Worm (Caenorhabditis elegans) whole organism, L4 larva: Measurements from ENCODE around the gene nspc-13.

ENCODE experiments used
- F26F4.8 ChIP-seq: fragments of 200-800 bp; sonication (Bioruptor generic); conservative IDR thresholded peaks from 2 replicates; pipeline ENCODE4 v1.3.6; 2022; ENCODE audit warnings: missing genetic modification characterization, missing compliant biosample characterization
- F37D6.2 ChIP-seq: sonication (generic microtip); optimal IDR thresholded peaks from 2 replicates; lab custom pipeline; 2016; ENCODE audit warnings: mild to moderate bottlenecking, missing genetic modification characterization, missing compliant biosample characterization
- F44E2.7 ChIP-seq: fragments of 200-800 bp; sonication (Bioruptor generic); IDR thresholded peaks from 2 replicates; pipeline ENCODE4 v2.1.2; 2022; ENCODE audit warnings: missing genetic modification characterization, missing compliant biosample characterization
- T20F7.1 ChIP-seq: fragments of 200-800 bp; sonication (Bioruptor generic); optimal IDR thresholded peaks from 2 replicates; lab custom pipeline; 2018; ENCODE audit warnings: mild to moderate bottlenecking, missing genetic modification characterization, missing compliant biosample characterization
- Y75B8A.6 ChIP-seq: fragments of 200-800 bp; sonication (Bioruptor generic); IDR thresholded peaks from 2 replicates; pipeline ENCODE4 v1.3.6; 2022; ENCODE audit warnings: missing genetic modification reagents, missing genetic modification characterization, missing compliant biosample characterization
- ZK546.5 ChIP-seq, 2 experiments: sonication (generic microtip); optimal IDR thresholded peaks; 2 replicates each; lab custom pipeline; 2017; ENCODE audit warnings: missing biosample characterization in 2 of 2, missing genetic modification characterization in 2 of 2
- aha-1 ChIP-seq: fragments of 150-350 bp; peaks from one replicate; lab custom pipeline; 2014; ENCODE audit warnings: missing biosample characterization, missing genetic modification characterization
- arid-1 ChIP-seq: fragments of 200-800 bp; sonication (Bioruptor generic); conservative IDR thresholded peaks from 2 replicates; pipeline ENCODE4 v1.3.6; 2022; ENCODE audit warnings: missing genetic modification reagents, missing genetic modification characterization, missing compliant biosample characterization
- ceh-20 ChIP-seq: fragments of 200-800 bp; sonication (Bioruptor generic); IDR thresholded peaks from 2 replicates; pipeline ENCODE4 v1.3.6; 2022; ENCODE audit warnings: missing genetic modification reagents, missing genetic modification characterization, missing compliant biosample characterization
- ceh-32 ChIP-seq: sonication (generic microtip); optimal IDR thresholded peaks from 2 replicates; lab custom pipeline; 2016; ENCODE audit warnings: mild to moderate bottlenecking, missing genetic modification characterization, missing compliant biosample characterization; ENCODE audit not compliant: poor library complexity
- ces-1 ChIP-seq: fragments of 150-350 bp; sonication (generic microtip); optimal IDR thresholded peaks from 4 replicates; lab custom pipeline; 2014; ENCODE audit warnings: missing biosample characterization, missing genetic modification reagents, missing genetic modification characterization
- ctbp-1 ChIP-seq: fragments of 200-800 bp; sonication (Bioruptor generic); IDR thresholded peaks from 2 replicates; pipeline ENCODE4 v1.3.6; 2022; ENCODE audit warnings: missing genetic modification reagents, missing genetic modification characterization, missing compliant biosample characterization
- dmd-8 ChIP-seq: fragments of 200-800 bp; sonication (Bioruptor generic); IDR thresholded peaks from 2 replicates; pipeline ENCODE4 v1.3.6; 2022; ENCODE audit warnings: missing genetic modification characterization, missing compliant biosample characterization
- dve-1 ChIP-seq: sonication (generic microtip); optimal IDR thresholded peaks from 2 replicates; lab custom pipeline; 2017; ENCODE audit warnings: antibody characterized with exemption, mild to moderate bottlenecking, missing genetic modification characterization, missing compliant biosample characterization; ENCODE audit not compliant: insufficient read depth
- fkh-10 ChIP-seq: fragments of 150-350 bp; optimal IDR thresholded peaks from 2 replicates; lab custom pipeline; 2014; ENCODE audit warnings: missing biosample characterization, missing genetic modification reagents, missing genetic modification characterization
- hif-1 ChIP-seq, 2 experiments: sonication (generic microtip); optimal IDR thresholded peaks; 2 replicates each; lab custom pipeline; 2016 to 2017; ENCODE audit warnings: missing compliant biosample characterization in 2 of 2, missing genetic modification characterization in 2 of 2, missing genetic modification reagents in 2 of 2, missing genotype in 2 of 2, mild to moderate bottlenecking in 1 of 2
- hlh-11 ChIP-seq: fragments of 200-800 bp; sonication (Bioruptor generic); optimal IDR thresholded peaks from 2 replicates; lab custom pipeline; 2018; ENCODE audit warnings: mild to moderate bottlenecking, missing genetic modification characterization, missing compliant biosample characterization
- hlh-30 ChIP-seq: sonication (generic microtip); optimal IDR thresholded peaks from 2 replicates; lab custom pipeline; 2017; ENCODE audit warnings: antibody characterized with exemption, mild to moderate bottlenecking, missing genetic modification characterization, missing compliant biosample characterization; ENCODE audit not compliant: insufficient read depth
- hmg-1.1 ChIP-seq: fragments of 200-800 bp; sonication (Bioruptor generic); IDR thresholded peaks from 2 replicates; pipeline ENCODE4 v1.3.6; 2022; ENCODE audit warnings: missing genetic modification reagents, missing genetic modification characterization, missing compliant biosample characterization
- jun-1 ChIP-seq: fragments of 150-350 bp; optimal IDR thresholded peaks from 2 replicates; lab custom pipeline; 2014; ENCODE audit warnings: missing biosample characterization, missing genetic modification reagents, missing genetic modification characterization
- lin-13 ChIP-seq: fragments of 150-350 bp; optimal IDR thresholded peaks from 2 replicates; lab custom pipeline; 2014; ENCODE audit warnings: missing biosample characterization, missing genetic modification reagents, missing genetic modification characterization
- lin-15B ChIP-seq: fragments of 150-350 bp; sonication (generic microtip); optimal IDR thresholded peaks from 3 replicates; lab custom pipeline; 2014; ENCODE audit warnings: missing biosample characterization, missing genetic modification characterization
- madf-5 ChIP-seq, 2 experiments: fragments of 200-800 bp; sonication (Bioruptor generic); IDR thresholded peaks; 2 replicates each; pipeline ENCODE4 v1.3.6; 2022; ENCODE audit warnings: missing compliant biosample characterization in 2 of 2, missing genetic modification characterization in 2 of 2
- mep-1 ChIP-seq: fragments of 150-350 bp; sonication (generic microtip); optimal IDR thresholded peaks from 3 replicates; lab custom pipeline; 2014; ENCODE audit warnings: missing biosample characterization, missing genetic modification characterization
- mxl-3 ChIP-seq: fragments of 200-800 bp; sonication (Bioruptor generic); optimal IDR thresholded peaks from 2 replicates; lab custom pipeline; 2018; ENCODE audit warnings: mild to moderate bottlenecking, missing genetic modification characterization, missing compliant biosample characterization
- nhr-25 ChIP-seq: sonication (generic microtip); optimal IDR thresholded peaks from 2 replicates; lab custom pipeline; 2017; ENCODE audit warnings: missing genetic modification characterization, mild to moderate bottlenecking, missing compliant biosample characterization, antibody characterized with exemption, moderate library complexity, borderline replicate concordance; ENCODE audit not compliant: insufficient read depth
- nhr-28 ChIP-seq: fragments of 150-350 bp; optimal IDR thresholded peaks from 2 replicates; lab custom pipeline; 2014; ENCODE audit warnings: missing biosample characterization, missing genetic modification characterization
- nhr-6 ChIP-seq: fragments of 150-350 bp; optimal IDR thresholded peaks from 2 replicates; lab custom pipeline; 2014; ENCODE audit warnings: missing biosample characterization, missing genetic modification characterization
- pha-4 ChIP-seq, 2 experiments: fragments of 150-350 bp in 1 of 2; fragments of 200-800 bp in 1 of 2; sonication (Bioruptor generic) in 1 of 2; IDR thresholded peaks in 1 of 2; optimal IDR thresholded peaks in 1 of 2; 2 replicates each; pipeline versions ENCODE4 v1.3.6 to Lab custom; 2014 to 2022; ENCODE audit warnings: missing genetic modification characterization in 2 of 2, missing genetic modification reagents in 2 of 2, missing biosample characterization in 1 of 2, missing compliant biosample characterization in 1 of 2
- php-3 ChIP-seq: fragments of 200-800 bp; sonication (Bioruptor generic); IDR thresholded peaks from 2 replicates; pipeline ENCODE4 v1.3.6; 2022; ENCODE audit warnings: missing genetic modification reagents, missing genetic modification characterization, missing compliant biosample characterization
- pqm-1 ChIP-seq: sonication (generic microtip); optimal IDR thresholded peaks from 2 replicates; lab custom pipeline; 2017; ENCODE audit warnings: missing biosample characterization, missing genetic modification characterization
- rbr-2 ChIP-seq: sonication (generic microtip); optimal IDR thresholded peaks from 2 replicates; lab custom pipeline; 2016; ENCODE audit warnings: missing genotype, missing genetic modification characterization, missing compliant biosample characterization
- saeg-2 ChIP-seq: fragments of 200-800 bp; sonication (Bioruptor generic); IDR thresholded peaks from 2 replicates; pipeline ENCODE4 v1.3.6; 2022; ENCODE audit warnings: missing genetic modification reagents, missing genetic modification characterization, missing compliant biosample characterization
- set-16 ChIP-seq: fragments of 200-800 bp; sonication (Bioruptor generic); IDR thresholded peaks from 2 replicates; pipeline ENCODE4 v1.3.6; 2022; ENCODE audit warnings: missing genetic modification reagents, missing genetic modification characterization, missing compliant biosample characterization
- unc-62 ChIP-seq, 3 experiments: fragments of 150-350 bp in 1 of 3; sonication (generic microtip); optimal IDR thresholded peaks in 2 of 3; peaks in 1 of 3; 1 replicate in 1 of 3; 2 replicates in 2 of 3; lab custom pipeline; 2014 to 2017; ENCODE audit warnings: missing biosample characterization in 3 of 3, missing genetic modification characterization in 3 of 3, missing genetic modification reagents in 3 of 3, missing genotype in 1 of 3
- zfp-2 ChIP-seq: sonication (generic microtip); optimal IDR thresholded peaks from 2 replicates; lab custom pipeline; 2016; ENCODE audit warnings: mild to moderate bottlenecking, missing genetic modification characterization, missing compliant biosample characterization
- zip-2 ChIP-seq: fragments of 150-350 bp; optimal IDR thresholded peaks from 2 replicates; lab custom pipeline; 2014; ENCODE audit warnings: missing biosample characterization, missing genetic modification characterization
- ztf-7 ChIP-seq: fragments of 150-350 bp; optimal IDR thresholded peaks from 2 replicates; lab custom pipeline; 2014; ENCODE audit warnings: missing biosample characterization, missing genetic modification characterization

The nspc-13 gene

ce11 chrX:12393786-12394308 lies 36.6 kb downstream of the nspc-13 start, which contains the start of gene F17E5.2 (continued):
- TF ChIP-seq Y75B8A.6 (GFP tag; lab: Robert Waterston, UW) (no peak), dmd-8 (GFP tag; lab: Robert Waterston, UW) (no peak), mxl-3 (GFP tag; lab: Kevin White, UChicago) (peak; percentile 94), zfp-2 (tag; lab: Kevin White, UChicago) (no peak), hlh-11 (tag; lab: Kevin White, UChicago) (peak; percentile 97), nhr-25 (tag; lab: Kevin White, UChicago) (peak; percentile 12), nhr-6 (tag; lab: Kevin White, UChicago) (peak; percentile 92), F26F4.8 (GFP tag; lab: Robert Waterston, UW) (no peak)

ce11 chrX:12404729-12405128 lies 47.5 kb downstream of the nspc-13 start:
- TF ChIP-seq ZK546.5 (tag; optimal IDR thresholded peaks at IDR 0.05; lab: Kevin White, UChicago) (no peak), arid-1 (no peak), mep-1 (tag; lab: Kevin White, UChicago) (peak; percentile 9), hif-1 (tag; optimal IDR thresholded peaks at IDR 0.05; lab: Kevin White, UChicago) (peak in 1 of 2 experiments; percentile 2), hlh-30 (tag; lab: Kevin White, UChicago) (peak; percentile 15), ctbp-1 (GFP tag; lab: Robert Waterston, UW) (0 out of 2 replicates have a peak, but pooled peaks have one; percentile 9), hmg-1.1 (GFP tag; lab: Robert Waterston, UW) (peak; percentile 47; the same call in 1 of the 2 replicates), ceh-20 (GFP tag; lab: Robert Waterston, UW) (peak; percentile 86), unc-62 (GFP tag; optimal IDR thresholded peaks at IDR 0.05 in 1 of 2; lab: Kevin White, UChicago) (peak in 1 of 2 experiments; percentile 99), unc-62 (tag; optimal IDR thresholded peaks at IDR 0.05; lab: Kevin White, UChicago) (no peak)

ce11 chrX:12406037-12406436 lies 48.8 kb downstream of the nspc-13 start:
- TF ChIP-seq php-3 (GFP tag; lab: Robert Waterston, UW), result no peak
- TF ChIP-seq hmg-1.1 (GFP tag; lab: Robert Waterston, UW), result 0 out of 2 replicates have a peak, but pooled peaks have one; percentile 12
- TF ChIP-seq F44E2.7, result no peak
- peak; percentile 83 for TF ChIP-seq set-16
- no peak for TF ChIP-seq rbr-2
- TF ChIP-seq ctbp-1 (GFP tag; lab: Robert Waterston, UW), result 0 out of 2 replicates have a peak, but pooled peaks have one; percentile 23
- TF ChIP-seq T20F7.1 (GFP tag; lab: Kevin White, UChicago), result no peak

ce11 chrX:12406592-12406991 lies 49.4 kb downstream of the nspc-13 start:
- TF ChIP-seq mep-1 (tag; lab: Kevin White, UChicago), result no peak
- TF ChIP-seq unc-62 (GFP tag; optimal IDR thresholded peaks at IDR 0.05 in 1 of 2; lab: Kevin White, UChicago), result peak in 1 of 2 experiments; percentile 92
- no peak for TF ChIP-seq unc-62 (tag; optimal IDR thresholded peaks at IDR 0.05; lab: Kevin White, UChicago)
- peak; percentile 21 for TF ChIP-seq aha-1 (tag; lab: Kevin White, UChicago)

ce11 chrX:12407297-12407696 lies 50.1 kb downstream of the nspc-13 start:
- no peak for TF ChIP-seq nhr-28 (tag; lab: Kevin White, UChicago)
- no peak for TF ChIP-seq lin-13 (GFP tag; lab: Kevin White, UChicago)
- TF ChIP-seq aha-1 (tag; lab: Kevin White, UChicago), result peak; percentile 52
- TF ChIP-seq pha-4 (GFP tag; IDR thresholded peaks at IDR 0.05; lab: Robert Waterston, UW), result no peak
- TF ChIP-seq pha-4 (tag; optimal IDR thresholded peaks at IDR 0.05; lab: Kevin White, UChicago), result no peak
- TF ChIP-seq zip-2 (tag; lab: Kevin White, UChicago), result no peak
- TF ChIP-seq ztf-7 (tag; lab: Kevin White, UChicago), result no peak
- TF ChIP-seq lin-15B (tag; lab: Kevin White, UChicago), result no peak
- TF ChIP-seq ces-1, result peak; percentile 87
- TF ChIP-seq pqm-1 (tag; lab: Kevin White, UChicago), result no peak
- no peak for TF ChIP-seq jun-1
- TF ChIP-seq ctbp-1 (GFP tag; lab: Robert Waterston, UW), result peak; percentile 51; the same call in 1 of the 2 replicates
- TF ChIP-seq ceh-32 (tag; lab: Kevin White, UChicago), result no peak
- TF ChIP-seq saeg-2, result 0 out of 2 replicates have a peak, but pooled peaks have one; percentile 18
- peak; percentile 8 for TF ChIP-seq F37D6.2 (tag; lab: Kevin White, UChicago)
- TF ChIP-seq madf-5 (GFP tag; IDR thresholded peaks at IDR 0.05; lab: Robert Waterston, UW), result no peak
- TF ChIP-seq dve-1, result no peak
- TF ChIP-seq fkh-10 (GFP tag; lab: Kevin White, UChicago), result peak; percentile 94
